Fruit fly (Drosophila melanogaster) whole organism, embryonic: ENCODE results near the gene CG18577.

Source experiments
- CG10321 ChIP-seq: fragments of 200-800 bp; sonication (Bioruptor generic); IDR thresholded peaks from 2 replicates; pipeline ENCODE4 v1.3.6; 2022; ENCODE audit warnings: missing biosample characterization, missing genetic modification characterization
- CG13123 ChIP-seq: fragments of 200-800 bp; sonication (Bioruptor generic); optimal IDR thresholded peaks from 2 replicates; lab custom pipeline; 2016; ENCODE audit warnings: missing biosample characterization, missing genetic modification characterization
- CG14014 ChIP-seq: fragments of 200-800 bp; sonication (Bioruptor generic); IDR thresholded peaks from 2 replicates; pipeline ENCODE4 v1.3.6; 2022; ENCODE audit warnings: missing biosample characterization, missing genetic modification characterization
- CG14667 ChIP-seq: fragments of 200-800 bp; sonication (Bioruptor generic); IDR thresholded peaks from 2 replicates; pipeline ENCODE4 v1.3.6; 2022; ENCODE audit warnings: missing biosample characterization, missing genetic modification characterization
- CG14965 ChIP-seq: fragments of 200-800 bp; sonication (Bioruptor generic); optimal IDR thresholded peaks from 2 replicates; lab custom pipeline; 2016; ENCODE audit warnings: missing biosample characterization, missing genetic modification characterization, borderline replicate concordance
- CG15479 ChIP-seq: fragments of 200-800 bp; sonication (Bioruptor generic); optimal IDR thresholded peaks from 3 replicates; lab custom pipeline; 2019; ENCODE audit warnings: missing biosample characterization, mild to moderate bottlenecking, missing genetic modification characterization, moderate library complexity
- CG16815 ChIP-seq: fragments of 200-800 bp; sonication (Bioruptor generic); optimal IDR thresholded peaks from 3 replicates; lab custom pipeline; 2017; ENCODE audit warnings: missing biosample characterization, mild to moderate bottlenecking, missing genetic modification characterization
- CG17361 ChIP-seq: fragments of 200-800 bp; sonication (Bioruptor generic); IDR thresholded peaks from 3 replicates; pipeline ENCODE4 v1.3.6; 2022; ENCODE audit warnings: missing biosample characterization, missing genetic modification characterization
- CG17802 ChIP-seq: fragments of 200-800 bp; sonication (Bioruptor generic); optimal IDR thresholded peaks from 2 replicates; lab custom pipeline; 2018; ENCODE audit warnings: missing biosample characterization, mild to moderate bottlenecking, missing genetic modification characterization, moderate library complexity
- CG18476 ChIP-seq: fragments of 200-800 bp; sonication (Bioruptor generic); optimal IDR thresholded peaks from 2 replicates; lab custom pipeline; 2016; ENCODE audit warnings: missing biosample characterization, mild to moderate bottlenecking, missing genetic modification characterization
- CG30020 ChIP-seq: fragments of 200-800 bp; optimal IDR thresholded peaks from 2 replicates; lab custom pipeline; 2019; ENCODE audit warnings: missing biosample characterization, mild to moderate bottlenecking, missing genetic modification characterization, moderate library complexity
- CG32532 ChIP-seq: fragments of 200-800 bp; sonication (Bioruptor generic); IDR thresholded peaks from 2 replicates; pipeline ENCODE4 v1.3.6; 2022; ENCODE audit warnings: missing biosample characterization, missing genetic modification characterization
- CG32767 ChIP-seq: fragments of 200-800 bp; sonication (Bioruptor generic); IDR thresholded peaks from 2 replicates; pipeline ENCODE4 v1.3.6; 2022; ENCODE audit warnings: missing biosample characterization, missing genetic modification characterization
- CG33213 ChIP-seq: fragments of 200-800 bp; sonication (Bioruptor generic); optimal IDR thresholded peaks from 3 replicates; lab custom pipeline; 2016; ENCODE audit warnings: missing biosample characterization, missing genetic modification characterization
- CG34376 ChIP-seq: fragments of 200-800 bp; sonication (Bioruptor generic); optimal IDR thresholded peaks from 2 replicates; lab custom pipeline; 2018; ENCODE audit warnings: missing biosample characterization, mild to moderate bottlenecking, missing genetic modification characterization
- CG4360 ChIP-seq: fragments of 200-800 bp; sonication (Bioruptor generic); IDR thresholded peaks from 2 replicates; pipeline ENCODE4 v1.3.6; 2022; ENCODE audit warnings: missing biosample characterization, missing genetic modification characterization
- CG7556 ChIP-seq: fragments of 200-800 bp; sonication (Bioruptor generic); optimal IDR thresholded peaks from 2 replicates; lab custom pipeline; 2017; ENCODE audit warnings: missing biosample characterization, mild to moderate bottlenecking, missing genetic modification characterization
- CG7839 ChIP-seq: fragments of 200-800 bp; sonication (Bioruptor generic); optimal IDR thresholded peaks from 3 replicates; lab custom pipeline; 2018; ENCODE audit warnings: missing biosample characterization, mild to moderate bottlenecking, missing genetic modification characterization, moderate library complexity
- CoRest ChIP-seq: fragments of 200-800 bp; sonication (Bioruptor generic); optimal IDR thresholded peaks from 3 replicates; lab custom pipeline; 2018; ENCODE audit warnings: missing biosample characterization, mild to moderate bottlenecking, missing genetic modification characterization, moderate library complexity
- Fer2 ChIP-seq: fragments of 200-800 bp; sonication (Bioruptor generic); optimal IDR thresholded peaks from 2 replicates; lab custom pipeline; 2018; ENCODE audit warnings: missing biosample characterization, mild to moderate bottlenecking, missing genetic modification characterization, moderate library complexity
- HLH3B ChIP-seq: fragments of 200-800 bp; sonication (Bioruptor generic); IDR thresholded peaks from 2 replicates; pipeline ENCODE4 v1.3.6; 2022; ENCODE audit warnings: missing biosample characterization, missing genetic modification characterization
- HLH4C ChIP-seq: fragments of 200-800 bp; sonication (Bioruptor generic); IDR thresholded peaks from 3 replicates; pipeline ENCODE4 v1.3.6; 2022; ENCODE audit warnings: missing biosample characterization, missing genetic modification characterization; ENCODE audit not compliant: partially characterized antibody
- Hmr ChIP-seq: fragments of 200-800 bp; sonication (Bioruptor generic); optimal IDR thresholded peaks from 3 replicates; lab custom pipeline; 2017; ENCODE audit warnings: mild to moderate bottlenecking, missing biosample characterization, missing genetic modification reagents, missing genetic modification characterization
- Rfx ChIP-seq: fragments of 200-800 bp; sonication (Bioruptor generic); IDR thresholded peaks from 2 replicates; pipeline ENCODE4 v1.3.6; 2022; ENCODE audit warnings: missing biosample characterization, missing genetic modification characterization
- Six4 ChIP-seq: fragments of 200-800 bp; sonication (Bioruptor generic); optimal IDR thresholded peaks from 2 replicates; lab custom pipeline; 2016; ENCODE audit warnings: missing biosample characterization, missing genetic modification characterization
- Tbp ChIP-seq: fragments of >200 bp; optimal IDR thresholded peaks from 2 replicates; lab custom pipeline; 2018; ENCODE audit warnings: missing biosample characterization, missing genetic modification characterization
- Xbp1 ChIP-seq: fragments of 200-800 bp; sonication (Bioruptor generic); optimal IDR thresholded peaks from 3 replicates; lab custom pipeline; 2016; ENCODE audit warnings: missing biosample characterization, mild to moderate bottlenecking, missing genetic modification characterization
- al ChIP-seq: fragments of 200-800 bp; sonication (Bioruptor generic); IDR thresholded peaks from 2 replicates; pipeline ENCODE4 v1.3.6; 2022; ENCODE audit warnings: missing biosample characterization, missing genetic modification characterization
- cad ChIP-seq: fragments of >200 bp; optimal IDR thresholded peaks from 2 replicates; lab custom pipeline; 2017; ENCODE audit warnings: missing biosample characterization, missing genetic modification characterization
- cg ChIP-seq: fragments of 200-800 bp; sonication (Bioruptor generic); optimal IDR thresholded peaks from 3 replicates; lab custom pipeline; 2019; ENCODE audit warnings: missing biosample characterization, mild to moderate bottlenecking, missing genetic modification characterization, moderate library complexity
- chn ChIP-seq: fragments of 200-800 bp; sonication (Bioruptor generic); optimal IDR thresholded peaks from 2 replicates; lab custom pipeline; 2016; ENCODE audit warnings: missing biosample characterization, missing genetic modification characterization
- cwo ChIP-seq: fragments of 200-800 bp; sonication (Bioruptor generic); optimal IDR thresholded peaks from 3 replicates; lab custom pipeline; 2017; ENCODE audit warnings: missing biosample characterization, missing genetic modification characterization, mild to moderate bottlenecking, moderate library complexity, missing genetic modification reagents
- dmrt11E ChIP-seq: fragments of 200-800 bp; sonication (Bioruptor generic); optimal IDR thresholded peaks from 3 replicates; lab custom pipeline; 2018; ENCODE audit warnings: missing biosample characterization, mild to moderate bottlenecking, missing genetic modification characterization, moderate library complexity
- dysf ChIP-seq: fragments of 200-800 bp; sonication (Bioruptor generic); IDR thresholded peaks from 3 replicates; pipeline ENCODE4 v1.3.6; 2022; ENCODE audit warnings: missing biosample characterization, missing genetic modification characterization
- emc ChIP-seq: fragments of 200-800 bp; sonication (Bioruptor generic); optimal IDR thresholded peaks from 2 replicates; lab custom pipeline; 2016; ENCODE audit warnings: missing biosample characterization, missing genetic modification characterization
- ems ChIP-seq: fragments of 200-800 bp; sonication (Bioruptor generic); optimal IDR thresholded peaks from 3 replicates; lab custom pipeline; 2016; ENCODE audit warnings: missing biosample characterization, missing genetic modification characterization
- exex ChIP-seq: fragments of 200-800 bp; sonication (Bioruptor generic); optimal IDR thresholded peaks from 4 replicates; lab custom pipeline; 2018; ENCODE audit warnings: missing biosample characterization, mild to moderate bottlenecking, missing genetic modification characterization, moderate library complexity
- fru ChIP-seq: fragments of >200 bp; optimal IDR thresholded peaks from 2 replicates; lab custom pipeline; 2017
- jigr1 ChIP-seq: fragments of 200-800 bp; sonication (Bioruptor generic); IDR thresholded peaks from 3 replicates; pipeline ENCODE4 v1.3.6; 2022; ENCODE audit warnings: missing biosample characterization, missing genetic modification characterization
- lab ChIP-seq: fragments of 200-800 bp; sonication (Bioruptor generic); optimal IDR thresholded peaks from 3 replicates; lab custom pipeline; 2017; ENCODE audit warnings: missing biosample characterization, missing genetic modification characterization, mild to moderate bottlenecking, moderate library complexity, missing genetic modification reagents
- lilli ChIP-seq: fragments of 200-800 bp; sonication (Bioruptor generic); optimal IDR thresholded peaks from 3 replicates; lab custom pipeline; 2016; ENCODE audit warnings: missing biosample characterization, missing genetic modification characterization
- mam ChIP-seq: fragments of 200-800 bp; sonication (Bioruptor generic); optimal IDR thresholded peaks from 3 replicates; lab custom pipeline; 2016; ENCODE audit warnings: missing biosample characterization, missing genetic modification characterization
- nau ChIP-seq: fragments of 200-800 bp; sonication (Bioruptor generic); optimal IDR thresholded peaks from 3 replicates; lab custom pipeline; 2017; ENCODE audit warnings: missing biosample characterization, mild to moderate bottlenecking, missing genetic modification characterization, missing genetic modification reagents
- schlank ChIP-seq: fragments of 200-800 bp; sonication (Bioruptor generic); optimal IDR thresholded peaks from 2 replicates; lab custom pipeline; 2018; ENCODE audit warnings: missing biosample characterization, mild to moderate bottlenecking, missing genetic modification characterization
- scrt ChIP-seq: fragments of 200-800 bp; sonication (Bioruptor generic); optimal IDR thresholded peaks from 2 replicates; lab custom pipeline; 2018; ENCODE audit warnings: missing biosample characterization, mild to moderate bottlenecking, missing genetic modification characterization, moderate library complexity
- slou ChIP-seq: fragments of 200-800 bp; sonication (Bioruptor generic); optimal IDR thresholded peaks from 3 replicates; lab custom pipeline; 2016; ENCODE audit warnings: missing biosample characterization, missing genetic modification characterization
- so ChIP-seq: fragments of 200-800 bp; sonication (Bioruptor generic); IDR thresholded peaks from 3 replicates; pipeline ENCODE4 v1.3.6; 2022; ENCODE audit warnings: missing biosample characterization, missing genetic modification characterization
- sqz ChIP-seq: fragments of 200-800 bp; sonication (Bioruptor generic); optimal IDR thresholded peaks from 3 replicates; lab custom pipeline; 2018; ENCODE audit warnings: missing biosample characterization, mild to moderate bottlenecking, missing genetic modification characterization
- vnd ChIP-seq: fragments of 200-800 bp; sonication (Bioruptor generic); IDR thresholded peaks from 3 replicates; pipeline ENCODE4 v1.3.6; 2022; ENCODE audit warnings: missing biosample characterization, missing genetic modification characterization; ENCODE audit not compliant: partially characterized antibody
- wdn ChIP-seq: fragments of 200-800 bp; sonication (Bioruptor generic); IDR thresholded peaks from 2 replicates; pipeline ENCODE4 v1.3.6; 2022; ENCODE audit warnings: missing biosample characterization, missing genetic modification characterization
- zen ChIP-seq: fragments of 200-800 bp; sonication (Bioruptor generic); optimal IDR thresholded peaks from 3 replicates; lab custom pipeline; 2018; ENCODE audit warnings: missing biosample characterization, mild to moderate bottlenecking, missing genetic modification characterization, moderate library complexity

CG18577 gene

dm6 chr3R:11214449-11214950 lies 18.6 kb downstream of the CG18577 start, which contains the start of gene ZnT86D (continued):
- TF ChIP-seq CG14965 (GFP tag; lab: Kevin White, UChicago): no peak
- peak; percentile 61 for TF ChIP-seq Rfx (GFP tag; lab: Robert Waterston, UW)
- TF ChIP-seq CG32767 (GFP tag; lab: Robert Waterston, UW): no peak
- TF ChIP-seq vnd (GFP tag; lab: Robert Waterston, UW): no peak
- TF ChIP-seq Hmr (GFP tag; lab: Kevin White, UChicago): peak; percentile 47
- peak; percentile 80 for TF ChIP-seq CG10321 (GFP tag; lab: Robert Waterston, UW)
- TF ChIP-seq CG13123 (GFP tag; lab: Kevin White, UChicago): peak; percentile 17
- peak; percentile 63 for TF ChIP-seq lilli (GFP tag; lab: Kevin White, UChicago)
- TF ChIP-seq al (GFP tag; lab: Robert Waterston, UW): peak; percentile 58; the same call in 1 of the 2 replicates
- no peak for TF ChIP-seq so (GFP tag; lab: Robert Waterston, UW)
- TF ChIP-seq CoRest: peak; percentile 76
- no peak for TF ChIP-seq CG4360 (GFP tag; lab: Robert Waterston, UW)
- TF ChIP-seq HLH3B (GFP tag; lab: Robert Waterston, UW): no peak
- no peak for TF ChIP-seq CG14667 (GFP tag; lab: Robert Waterston, UW)
- peak; percentile 12 for TF ChIP-seq dmrt11E
- peak; percentile 51 for TF ChIP-seq ems
- no peak for TF ChIP-seq CG17802 (tag; lab: Kevin White, UChicago)
- TF ChIP-seq CG16815 (GFP tag; lab: Kevin White, UChicago): peak; percentile 49
- peak; percentile 49 for TF ChIP-seq cwo (GFP tag; lab: Kevin White, UChicago)
- peak; percentile 47 for TF ChIP-seq CG30020 (tag; lab: Kevin White, UChicago)
- TF ChIP-seq CG32532 (GFP tag; lab: Robert Waterston, UW): peak; percentile 68
- TF ChIP-seq cg (GFP tag; lab: Kevin White, UChicago): no peak
- TF ChIP-seq chn: no peak
- peak; percentile 25 for TF ChIP-seq slou
- peak; percentile 40 for TF ChIP-seq zen (tag; lab: Kevin White, UChicago)
- TF ChIP-seq lab (GFP tag; lab: Kevin White, UChicago): peak; percentile 71
- peak; percentile 54 for TF ChIP-seq Xbp1
- peak; percentile 67 for TF ChIP-seq CG34376
- peak; percentile 59 for TF ChIP-seq emc (GFP tag; lab: Kevin White, UChicago)
- TF ChIP-seq CG7839 (tag; lab: Kevin White, UChicago): peak; percentile 71
- peak; percentile 20 for TF ChIP-seq scrt
- TF ChIP-seq mam (GFP tag; lab: Kevin White, UChicago): peak; percentile 60
- TF ChIP-seq CG18476 (GFP tag; lab: Kevin White, UChicago): peak; percentile 51
- no peak for TF ChIP-seq HLH4C (GFP tag; lab: Robert Waterston, UW)
- peak; percentile 64 for TF ChIP-seq Fer2 (tag; lab: Kevin White, UChicago)
- TF ChIP-seq cad (GFP tag; lab: Kevin White, UChicago): no peak
- 0 out of 2 replicates have a peak, but pooled peaks have one; percentile 35 for TF ChIP-seq wdn
- 0 out of 2 replicates have a peak, but pooled peaks have one; percentile 12 for TF ChIP-seq CG14014
- no peak for TF ChIP-seq CG15479
- no peak for TF ChIP-seq Tbp (GFP tag; lab: Kevin White, UChicago)
- TF ChIP-seq CG17361: peak; percentile 84
- TF ChIP-seq fru (lab: Kevin White, UChicago): no peak
- TF ChIP-seq jigr1 (GFP tag; lab: Robert Waterston, UW): no peak
- TF ChIP-seq exex: peak; percentile 50
- TF ChIP-seq Six4 (GFP tag; lab: Kevin White, UChicago): no peak
- TF ChIP-seq dysf (GFP tag; lab: Robert Waterston, UW): peak; percentile 63; the same call in 2 of the 3 replicates
- TF ChIP-seq CG7556: peak; percentile 68
- TF ChIP-seq CG33213 (GFP tag; lab: Kevin White, UChicago): no peak
- peak; percentile 46 for TF ChIP-seq sqz (GFP tag; lab: Kevin White, UChicago)
- TF ChIP-seq schlank: peak; percentile 57
- no peak for TF ChIP-seq nau (GFP tag; lab: Kevin White, UChicago)
